Fruit fly (Drosophila melanogaster) whole organism, wandering third instar larva: ENCODE results near the gene CG42818.

Experiments
- Abd-B ChIP-seq: fragments of >200 bp; optimal IDR thresholded peaks from 2 replicates; lab custom pipeline; 2017; ENCODE audit warnings: missing biosample characterization, missing genetic modification characterization
- CG32264 ChIP-seq: fragments of 200-800 bp; sonication (Bioruptor generic); optimal IDR thresholded peaks from 2 replicates; lab custom pipeline; 2016; ENCODE audit warnings: missing biosample characterization, missing genetic modification characterization
- CG9705 ChIP-seq: fragments of 200-800 bp; sonication (Bioruptor generic); optimal IDR thresholded peaks from 2 replicates; lab custom pipeline; 2018; ENCODE audit warnings: missing biosample characterization, mild to moderate bottlenecking, missing genetic modification characterization
- CrebA ChIP-seq: fragments of 200-800 bp; sonication (Bioruptor generic); optimal IDR thresholded peaks from 2 replicates; lab custom pipeline; 2016; ENCODE audit warnings: missing biosample characterization, mild to moderate bottlenecking, missing genetic modification characterization, borderline replicate concordance
- Dfd ChIP-seq: fragments of >200 bp; optimal IDR thresholded peaks from 2 replicates; lab custom pipeline; 2017; ENCODE audit warnings: missing biosample characterization, missing genetic modification characterization
- Dif ChIP-seq: fragments of 200-275, 200-300 bp; sonication (Bioruptor generic); optimal IDR thresholded peaks from 2 replicates; lab custom pipeline; 2018; ENCODE audit warnings: missing biosample characterization, missing genetic modification characterization; ENCODE audit not compliant: partially characterized antibody
- GATAd ChIP-seq: sonication (Bioruptor generic); optimal IDR thresholded peaks from 2 replicates; lab custom pipeline; 2016; ENCODE audit warnings: missing biosample characterization, missing genetic modification characterization
- HLH106 ChIP-seq: fragments of 200-800 bp; optimal IDR thresholded peaks from 3 replicates; lab custom pipeline; 2019; ENCODE audit warnings: missing biosample characterization, mild to moderate bottlenecking, missing genetic modification characterization, moderate library complexity
- Hnf4 ChIP-seq: fragments of 200-800 bp; sonication (Bioruptor generic); optimal IDR thresholded peaks from 2 replicates; lab custom pipeline; 2016; ENCODE audit warnings: missing biosample characterization, mild to moderate bottlenecking, missing genetic modification characterization
- Hr78 ChIP-seq: fragments of >200 bp; optimal IDR thresholded peaks from 2 replicates; lab custom pipeline; 2017; ENCODE audit warnings: missing biosample characterization, missing genetic modification characterization
- Hr83 ChIP-seq: fragments of 200-300 bp; sonication (Bioruptor generic); optimal IDR thresholded peaks from 2 replicates; lab custom pipeline; 2016; ENCODE audit warnings: missing biosample characterization, mild to moderate bottlenecking, missing genetic modification characterization, moderate library complexity; ENCODE audit not compliant: poor library complexity, severe bottlenecking
- Jra ChIP-seq: sonication (Bioruptor generic); optimal IDR thresholded peaks from 2 replicates; lab custom pipeline; 2016; ENCODE audit warnings: missing biosample characterization, missing genetic modification characterization
- Mio ChIP-seq: sonication (Bioruptor generic); optimal IDR thresholded peaks from 2 replicates; lab custom pipeline; 2016; ENCODE audit warnings: missing biosample characterization, missing genetic modification characterization
- Myc ChIP-seq: fragments of >200 bp; optimal IDR thresholded peaks from 2 replicates; lab custom pipeline; 2017
- N ChIP-seq: fragments of >200 bp; optimal IDR thresholded peaks from 2 replicates; lab custom pipeline; 2018; ENCODE audit warnings: missing biosample characterization, missing external identifiers, missing genetic modification characterization
- OdsH ChIP-seq: fragments of 200-800 bp; sonication (Bioruptor generic); optimal IDR thresholded peaks from 2 replicates; lab custom pipeline; 2016; ENCODE audit warnings: missing biosample characterization, mild to moderate bottlenecking, missing genetic modification characterization
- Rel ChIP-seq, 2 experiments: fragments of 200-800 bp; sonication (Bioruptor generic) in 1 of 2; optimal IDR thresholded peaks; 2 replicates in 1 of 2; 3 replicates in 1 of 2; lab custom pipeline; 2016 to 2019; ENCODE audit warnings: mild to moderate bottlenecking in 2 of 2, missing biosample characterization in 2 of 2, missing genetic modification characterization in 2 of 2, moderate library complexity in 1 of 2
- Sp1 ChIP-seq: fragments of 200-800 bp; sonication (Bioruptor generic); optimal IDR thresholded peaks from 3 replicates; lab custom pipeline; 2019; ENCODE audit warnings: missing biosample characterization, mild to moderate bottlenecking, missing genetic modification characterization, moderate library complexity
- Vsx2 ChIP-seq: fragments of 200-300, 225-300 bp; sonication (Bioruptor generic); optimal IDR thresholded peaks from 2 replicates; lab custom pipeline; 2018; ENCODE audit warnings: missing biosample characterization, missing genetic modification characterization; ENCODE audit not compliant: partially characterized antibody
- br ChIP-seq: fragments of 200-800 bp; sonication (Bioruptor generic); optimal IDR thresholded peaks from 2 replicates; lab custom pipeline; 2016; ENCODE audit warnings: missing biosample characterization, missing genetic modification characterization
- brk ChIP-seq: fragments of 200-800 bp; sonication (Bioruptor generic); optimal IDR thresholded peaks from 2 replicates; lab custom pipeline; 2016; ENCODE audit warnings: missing biosample characterization, mild to moderate bottlenecking, missing genetic modification characterization
- dl ChIP-seq, 2 experiments: fragments of 175-275, 200-275 bp in 1 of 2; fragments of 200-275 bp in 1 of 2; sonication (Bioruptor generic); optimal IDR thresholded peaks; lab custom pipeline; 2018; ENCODE audit warnings: mild to moderate bottlenecking in 2 of 2, missing biosample characterization in 2 of 2, missing genetic modification characterization in 2 of 2, moderate library complexity in 2 of 2; ENCODE audit not compliant: partially characterized antibody in 2 of 2, insufficient read depth in 1 of 2
- dmrt93B ChIP-seq: fragments of 200-800 bp; sonication (Bioruptor generic); optimal IDR thresholded peaks from 2 replicates; lab custom pipeline; 2018; ENCODE audit warnings: missing biosample characterization, mild to moderate bottlenecking, missing genetic modification characterization
- dsf ChIP-seq: sonication (Bioruptor generic); optimal IDR thresholded peaks from 2 replicates; lab custom pipeline; 2016; ENCODE audit warnings: missing biosample characterization, missing genetic modification characterization, borderline replicate concordance
- ey ChIP-seq: fragments of 200-800 bp; sonication (Bioruptor generic); optimal IDR thresholded peaks from 2 replicates; lab custom pipeline; 2016; ENCODE audit warnings: missing biosample characterization, missing genetic modification characterization
- foxo ChIP-seq, 2 experiments: fragments of 200-800 bp; sonication (Bioruptor generic); optimal IDR thresholded peaks; 2 replicates in 1 of 2; 3 replicates in 1 of 2; lab custom pipeline; 2016 to 2017; ENCODE audit warnings: missing biosample characterization in 2 of 2, missing genetic modification characterization in 2 of 2
- fru ChIP-seq: fragments of 200-800 bp; sonication (Bioruptor generic); optimal IDR thresholded peaks from 3 replicates; lab custom pipeline; 2016; ENCODE audit warnings: missing biosample characterization, mild to moderate bottlenecking, missing genetic modification characterization
- h ChIP-seq: fragments of 200-800 bp; sonication (Bioruptor generic); optimal IDR thresholded peaks from 3 replicates; lab custom pipeline; 2016; ENCODE audit warnings: missing biosample characterization, mild to moderate bottlenecking, missing genetic modification characterization
- jim ChIP-seq: fragments of 175-275, 200-325 bp; sonication (Bioruptor generic); optimal IDR thresholded peaks from 2 replicates; lab custom pipeline; 2016; ENCODE audit warnings: missing biosample characterization, mild to moderate bottlenecking, missing genetic modification characterization
- lola ChIP-seq: fragments of >200 bp; optimal IDR thresholded peaks from 2 replicates; lab custom pipeline; 2017; ENCODE audit warnings: missing biosample characterization, missing genetic modification characterization
- pan ChIP-seq: fragments of >200 bp; optimal IDR thresholded peaks from 2 replicates; lab custom pipeline; 2017
- psq ChIP-seq: fragments of 200-800 bp; sonication (Bioruptor generic); optimal IDR thresholded peaks from 3 replicates; lab custom pipeline; 2017; ENCODE audit warnings: missing biosample characterization, mild to moderate bottlenecking, missing genetic modification characterization, moderate library complexity
- rgr ChIP-seq: fragments of 200-800 bp; sonication (Bioruptor generic); optimal IDR thresholded peaks from 3 replicates; lab custom pipeline; 2016; ENCODE audit warnings: missing biosample characterization, mild to moderate bottlenecking, missing genetic modification characterization
- sage ChIP-seq: fragments of 200-800 bp; sonication (Bioruptor generic); optimal IDR thresholded peaks from 2 replicates; lab custom pipeline; 2016; ENCODE audit warnings: missing biosample characterization, mild to moderate bottlenecking, missing genetic modification characterization
- sv ChIP-seq: fragments of 200-800 bp; sonication (Bioruptor generic); optimal IDR thresholded peaks from 3 replicates; lab custom pipeline; 2016; ENCODE audit warnings: missing biosample characterization, missing genetic modification characterization
- tai ChIP-seq: sonication (Bioruptor generic); optimal IDR thresholded peaks from 2 replicates; lab custom pipeline; 2016; ENCODE audit warnings: missing biosample characterization, missing genetic modification characterization
- usp ChIP-seq: fragments of >200 bp; optimal IDR thresholded peaks from 2 replicates; lab custom pipeline; 2017; ENCODE audit warnings: missing biosample characterization, missing genetic modification characterization
- woc ChIP-seq: sonication (Bioruptor generic); optimal IDR thresholded peaks from 2 replicates; lab custom pipeline; 2016; ENCODE audit warnings: missing biosample characterization, mild to moderate bottlenecking, missing genetic modification characterization

CG42818 gene

DNA sequence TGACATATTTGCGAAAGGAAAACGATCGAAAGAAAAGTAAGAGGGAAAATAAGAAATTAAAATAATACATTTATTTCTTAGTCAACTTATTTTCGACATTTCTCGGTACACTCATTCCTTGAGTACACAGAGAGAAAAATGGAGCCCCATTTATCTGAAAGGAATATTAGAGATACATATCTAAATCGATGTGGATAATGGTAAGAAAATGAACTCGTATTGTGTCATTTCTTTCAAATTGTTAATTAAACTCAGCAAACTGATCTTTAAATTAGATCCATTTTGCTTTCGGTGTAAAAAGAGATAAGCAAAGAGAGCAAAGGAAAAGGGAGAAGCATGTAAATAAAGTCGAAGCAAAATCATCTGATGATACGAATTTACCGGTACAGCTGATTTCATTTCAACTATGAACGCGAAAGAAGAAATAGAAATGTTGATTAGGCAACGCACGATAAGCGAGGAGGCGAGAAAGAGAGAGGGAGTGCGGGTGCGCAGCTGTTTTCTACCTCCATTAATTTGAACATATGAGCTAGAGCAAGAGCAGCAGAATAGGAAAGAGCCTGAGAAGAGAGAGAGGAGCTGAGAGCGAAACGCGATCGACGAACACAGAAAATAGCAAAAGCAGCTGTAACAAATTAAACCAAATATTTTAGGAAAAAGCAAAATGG, 44.1 kb downstream of the CG42818 start:
- TF ChIP-seq Hr83 (GFP tag; lab: Kevin White, UChicago) (no peak), Hnf4 (GFP tag; lab: Kevin White, UChicago) (peak; percentile 84), jim (GFP tag; lab: Kevin White, UChicago) (no peak), Jra (GFP tag; lab: Kevin White, UChicago) (peak; percentile 60), tai (GFP tag; lab: Kevin White, UChicago) (peak; percentile 71), dmrt93B (GFP tag; lab: Kevin White, UChicago) (peak; percentile 72), Myc (no peak), dsf (GFP tag; lab: Kevin White, UChicago) (peak; percentile 11), lola (GFP tag; lab: Kevin White, UChicago) (no peak), dl (GFP tag; optimal IDR thresholded peaks at IDR 0.05; lab: Kevin White, UChicago; ENCODE audit: insufficient read depth in 1 of 2, partially characterized antibody in 2 of 2) (peak in 1 of 2 experiments; percentile 33), CG9705 (peak; percentile 63), woc (GFP tag; lab: Kevin White, UChicago) (no peak), Rel (GFP tag; optimal IDR thresholded peaks at IDR 0.05; lab: Kevin White, UChicago) (no peak), Rel (tag; optimal IDR thresholded peaks at IDR 0.05; lab: Kevin White, UChicago) (peak; percentile 56), Dif (GFP tag; lab: Kevin White, UChicago) (peak; percentile 39), fru (GFP tag; lab: Kevin White, UChicago) (peak; percentile 81), sv (GFP tag; lab: Kevin White, UChicago) (peak; percentile 51), usp (no peak), Dfd (GFP tag; lab: Kevin White, UChicago) (no peak), br (GFP tag; lab: Kevin White, UChicago) (peak; percentile 90), N (GFP tag; lab: Kevin White, UChicago) (no peak), GATAd (peak; percentile 2), Sp1 (GFP tag; lab: Kevin White, UChicago) (peak; percentile 89), sage (GFP tag; lab: Kevin White, UChicago) (peak; percentile 77), pan (lab: Kevin White, UChicago) (no peak), CG32264 (GFP tag; lab: Kevin White, UChicago) (peak; percentile 83), CrebA (GFP tag; lab: Kevin White, UChicago) (peak; percentile 48), Hr78 (no peak), brk (GFP tag; lab: Kevin White, UChicago) (peak; percentile 37), h (peak; percentile 91), Mio (peak; percentile 17), HLH106 (peak; percentile 92), psq (GFP tag; lab: Kevin White, UChicago) (peak; percentile 74), Vsx2 (GFP tag; lab: Kevin White, UChicago) (no peak), foxo (GFP tag; optimal IDR thresholded peaks at IDR 0.05; lab: Kevin White, UChicago) (peak; percentile 33 to 89), rgr (GFP tag; lab: Kevin White, UChicago) (peak; percentile 91), Abd-B (GFP tag; lab: Kevin White, UChicago) (no peak), ey (peak; percentile 89), OdsH (peak; percentile 80)

DNA sequence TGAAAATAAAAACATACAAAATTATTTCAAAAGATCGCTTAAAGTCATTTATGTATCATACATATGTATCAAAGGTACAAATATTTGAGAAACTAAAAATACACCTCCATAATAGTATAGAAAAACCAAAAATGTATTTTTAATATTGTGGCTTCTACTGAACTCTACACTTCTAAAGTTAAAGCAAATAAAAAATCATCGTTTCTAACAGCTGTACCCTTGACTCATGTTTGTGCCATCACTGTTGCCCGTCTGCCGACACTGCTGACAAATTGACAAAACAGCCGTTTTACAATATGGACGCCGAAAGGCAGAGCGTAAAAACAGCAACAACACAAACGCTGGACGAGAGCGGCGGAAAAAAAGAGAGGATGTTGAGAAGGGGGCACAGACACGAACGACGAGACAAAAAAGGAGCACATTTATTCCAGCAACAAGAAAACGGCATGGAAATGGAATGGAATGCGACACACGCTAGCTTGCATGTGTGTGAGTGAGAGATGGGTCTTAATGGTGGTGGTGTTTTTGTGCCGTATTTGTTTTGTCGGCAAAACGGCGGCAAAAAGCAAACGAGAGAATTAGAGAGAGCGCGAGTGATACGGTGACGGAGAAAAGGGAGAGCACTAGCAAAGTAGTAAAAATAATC, 44.7 kb downstream of the CG42818 start:
- TF ChIP-seq sv (GFP tag; lab: Kevin White, UChicago) (peak; percentile 41), Sp1 (GFP tag; lab: Kevin White, UChicago) (peak; percentile 51), Dif (GFP tag; lab: Kevin White, UChicago) (peak; percentile 82), Myc (no peak), psq (GFP tag; lab: Kevin White, UChicago) (peak; percentile 93), GATAd (no peak), HLH106 (peak; percentile 59), Hr83 (GFP tag; lab: Kevin White, UChicago) (peak; percentile 57), pan (lab: Kevin White, UChicago) (no peak), dmrt93B (GFP tag; lab: Kevin White, UChicago) (peak; percentile 21), Vsx2 (GFP tag; lab: Kevin White, UChicago) (no peak), usp (no peak), CG32264 (GFP tag; lab: Kevin White, UChicago) (peak; percentile 40), br (GFP tag; lab: Kevin White, UChicago) (peak; percentile 72), tai (GFP tag; lab: Kevin White, UChicago) (no peak), lola (GFP tag; lab: Kevin White, UChicago) (no peak), dl (GFP tag; optimal IDR thresholded peaks at IDR 0.05; lab: Kevin White, UChicago; ENCODE audit: insufficient read depth in 1 of 2, partially characterized antibody in 2 of 2) (peak; percentile 53 to 72), N (GFP tag; lab: Kevin White, UChicago) (no peak), CrebA (GFP tag; lab: Kevin White, UChicago) (peak; percentile 86), fru (GFP tag; lab: Kevin White, UChicago) (peak; percentile 69), Hnf4 (GFP tag; lab: Kevin White, UChicago) (peak; percentile 17), woc (GFP tag; lab: Kevin White, UChicago) (no peak), Jra (GFP tag; lab: Kevin White, UChicago) (peak; percentile 50), Mio (no peak), CG9705 (no peak), sage (GFP tag; lab: Kevin White, UChicago) (peak; percentile 70), Rel (GFP tag; optimal IDR thresholded peaks at IDR 0.05; lab: Kevin White, UChicago) (no peak), Rel (tag; optimal IDR thresholded peaks at IDR 0.05; lab: Kevin White, UChicago) (peak; percentile 44), jim (GFP tag; lab: Kevin White, UChicago) (no peak), ey (peak; percentile 46), dsf (GFP tag; lab: Kevin White, UChicago) (peak; percentile 42), brk (GFP tag; lab: Kevin White, UChicago) (peak; percentile 72), h (peak; percentile 63), Dfd (GFP tag; lab: Kevin White, UChicago) (no peak), foxo (GFP tag; optimal IDR thresholded peaks at IDR 0.05; lab: Kevin White, UChicago) (peak; percentile 61 to 74), OdsH (peak; percentile 47), Hr78 (no peak), Abd-B (GFP tag; lab: Kevin White, UChicago) (no peak)
